Worm (Caenorhabditis elegans): Measurements from ENCODE around the gene valv-1.
A peak's percentile ranks its signal among the peaks of the same experiment; 100 is the strongest.

Gene valv-1

ce11 chrIV:7486201-7486947, 41.2 kb upstream of the valv-1 start, which contains the start of the genes his-61 and his-62:
TSS of gene his-61 (minus strand) at chrIV:7486217.
TSS of gene his-62 (plus strand) at chrIV:7486545.
- TF ChIP-seq nhr-28 (tag; optimal IDR thresholded peaks at IDR 0.05) (no peak), bed-3 (GFP tag; optimal IDR thresholded peaks at IDR 0.05) (no peak), flh-1 (GFP tag; optimal IDR thresholded peaks at IDR 0.05) (no peak), nhr-2 (tag; optimal IDR thresholded peaks at IDR 0.05) (peak; percentile 41), ham-2 (GFP tag; optimal IDR thresholded peaks at IDR 0.05) (peak; percentile 4), sptf-1 (tag; optimal IDR thresholded peaks at IDR 0.05) (peak; percentile 75), blmp-1 (tag; optimal IDR thresholded peaks at IDR 0.05) (no peak), lsy-2 (tag; optimal IDR thresholded peaks at IDR 0.05) (peak; percentile 69), unc-120 (tag; optimal IDR thresholded peaks at IDR 0.05; ENCODE audit: poor library complexity, severe bottlenecking) (no peak), unc-62 (GFP tag; optimal IDR thresholded peaks at IDR 0.05) (no peak), drap-1 (GFP tag; optimal IDR thresholded peaks at IDR 0.05) (peak; percentile 53), mab-5 (tag; optimal IDR thresholded peaks at IDR 0.05) (no peak), elt-3 (tag; optimal IDR thresholded peaks at IDR 0.05) (no peak), sem-2 (GFP tag; optimal IDR thresholded peaks at IDR 0.05) (peak; percentile 50), lin-32 (GFP tag; optimal IDR thresholded peaks at IDR 0.05) (no peak), zip-8 (tag; optimal IDR thresholded peaks at IDR 0.05) (no peak), M03D4.4 (tag; optimal IDR thresholded peaks at IDR 0.05) (peak; percentile 86), ceh-83 (GFP tag; optimal IDR thresholded peaks at IDR 0.05) (no peak), mep-1 (tag; optimal IDR thresholded peaks at IDR 0.05) (peak; percentile 55), hlh-1 (tag; optimal IDR thresholded peaks at IDR 0.05) (peak; percentile 14), snpc-4 (tag; optimal IDR thresholded peaks at IDR 0.05) (no peak), pha-4 (tag; optimal IDR thresholded peaks at IDR 0.05) (peak; percentile 88), nhr-12 (tag; optimal IDR thresholded peaks at IDR 0.05) (peak; percentile 56), ceh-43 (GFP tag; optimal IDR thresholded peaks at IDR 0.05) (no peak), elt-1 (tag; optimal IDR thresholded peaks at IDR 0.05; ENCODE audit: borderline replicate concordance, insufficient read depth) (no peak), nhr-237 (tag; optimal IDR thresholded peaks at IDR 0.05) (no peak), ces-1 (GFP tag; optimal IDR thresholded peaks at IDR 0.05) (peak; percentile 56), ceh-39 (tag; optimal IDR thresholded peaks at IDR 0.05) (peak; percentile 76), ztf-11 (tag; optimal IDR thresholded peaks at IDR 0.05) (peak; percentile 86), unc-39 (tag; optimal IDR thresholded peaks at IDR 0.05) (peak; percentile 99), cnd-1 (tag; optimal IDR thresholded peaks at IDR 0.05) (peak; percentile 88), mls-2 (tag; optimal IDR thresholded peaks at IDR 0.05) (peak; percentile 86), lin-13 (tag; optimal IDR thresholded peaks at IDR 0.05) (peak; percentile 93)

ce11 chrIV:7478134-7478533, 33.0 kb upstream of the valv-1 start, which contains the start of gene rod-1:
TSS of gene rod-1 (plus strand) at chrIV:7478452.
- no peak for TF ChIP-seq ceh-43 (GFP tag; optimal IDR thresholded peaks at IDR 0.05)
- no peak for TF ChIP-seq ces-1 (GFP tag; optimal IDR thresholded peaks at IDR 0.05)
- no peak for TF ChIP-seq lin-32 (GFP tag; optimal IDR thresholded peaks at IDR 0.05)
- no peak for TF ChIP-seq lsy-2 (tag; optimal IDR thresholded peaks at IDR 0.05)
- no peak for TF ChIP-seq ztf-11 (tag; optimal IDR thresholded peaks at IDR 0.05)
- no peak for TF ChIP-seq nhr-237 (tag; optimal IDR thresholded peaks at IDR 0.05)
- no peak for TF ChIP-seq unc-39 (tag; optimal IDR thresholded peaks at IDR 0.05)
- no peak for TF ChIP-seq mab-5 (tag; optimal IDR thresholded peaks at IDR 0.05)
- no peak for TF ChIP-seq elt-3 (tag; optimal IDR thresholded peaks at IDR 0.05)
- TF ChIP-seq pha-4 (tag; optimal IDR thresholded peaks at IDR 0.05): no peak
- TF ChIP-seq nhr-28 (tag; optimal IDR thresholded peaks at IDR 0.05): no peak
- TF ChIP-seq sem-2 (GFP tag; optimal IDR thresholded peaks at IDR 0.05): no peak
- TF ChIP-seq snpc-4 (tag; optimal IDR thresholded peaks at IDR 0.05): no peak
- TF ChIP-seq bed-3 (GFP tag; optimal IDR thresholded peaks at IDR 0.05): no peak
- no peak for TF ChIP-seq hlh-1 (tag; optimal IDR thresholded peaks at IDR 0.05)
- no peak for TF ChIP-seq M03D4.4 (tag; optimal IDR thresholded peaks at IDR 0.05)
- TF ChIP-seq ceh-39 (tag; optimal IDR thresholded peaks at IDR 0.05): no peak

- TF ChIP-seq mep-1 (tag; optimal IDR thresholded peaks at IDR 0.05): no peak
- TF ChIP-seq elt-3 (tag; optimal IDR thresholded peaks at IDR 0.05): no peak
- no peak for TF ChIP-seq M03D4.4 (tag; optimal IDR thresholded peaks at IDR 0.05)
- no peak for TF ChIP-seq unc-62 (GFP tag; optimal IDR thresholded peaks at IDR 0.05)
- TF ChIP-seq tbx-8 (GFP tag; optimal IDR thresholded peaks at IDR 0.05): no peak
- no peak for TF ChIP-seq bed-3 (GFP tag; optimal IDR thresholded peaks at IDR 0.05)
- no peak for TF ChIP-seq zip-8 (tag; optimal IDR thresholded peaks at IDR 0.05)
Observed at ce11 chrIV:7477697-7478096, 32.6 kb upstream of the valv-1 start.

All from whole organism, mixed stage, embryonic.